Fruit fly (Drosophila melanogaster) whole organism, embryonic: ENCODE results near the gene RpL8.

Experiments used
- Asciz ChIP-seq: fragments of 200-800 bp; sonication (Bioruptor generic); optimal IDR thresholded peaks from 2 replicates; lab custom pipeline; 2017; ENCODE audit warnings: missing biosample characterization, mild to moderate bottlenecking, missing genetic modification characterization, missing genetic modification reagents
- B-H1 ChIP-seq: fragments of 200-800 bp; sonication (Bioruptor generic); IDR thresholded peaks from 3 replicates; pipeline ENCODE4 v1.3.6; 2022; ENCODE audit warnings: missing biosample characterization, missing genetic modification characterization
- Blimp-1 ChIP-seq: fragments of 200-800 bp; sonication (Bioruptor generic); optimal IDR thresholded peaks from 3 replicates; lab custom pipeline; 2018; ENCODE audit warnings: missing biosample characterization, missing genetic modification characterization, mild to moderate bottlenecking, moderate library complexity, missing genetic modification reagents
- CG10321 ChIP-seq: fragments of 200-800 bp; sonication (Bioruptor generic); IDR thresholded peaks from 2 replicates; pipeline ENCODE4 v1.3.6; 2022; ENCODE audit warnings: missing biosample characterization, missing genetic modification characterization
- CG10366 ChIP-seq: fragments of 200-800 bp; sonication (Bioruptor generic); IDR thresholded peaks from 2 replicates; pipeline ENCODE4 v1.3.6; 2022; ENCODE audit warnings: missing biosample characterization, missing genetic modification characterization
- CG10462 ChIP-seq: fragments of 200-800 bp; sonication (Bioruptor generic); optimal IDR thresholded peaks from 2 replicates; lab custom pipeline; 2016; ENCODE audit warnings: missing biosample characterization, missing genetic modification characterization
- CG10654 ChIP-seq: fragments of 200-800 bp; sonication (Bioruptor generic); optimal IDR thresholded peaks from 2 replicates; lab custom pipeline; 2016; ENCODE audit warnings: missing biosample characterization, missing genetic modification characterization
- CG11093 ChIP-seq: fragments of 200-800 bp; sonication (Bioruptor generic); IDR thresholded peaks from 3 replicates; pipeline ENCODE4 v1.3.6; 2022; ENCODE audit warnings: missing biosample characterization, missing genetic modification characterization
- CG11247 ChIP-seq: fragments of 200-800 bp; sonication (Bioruptor generic); IDR thresholded peaks from 2 replicates; pipeline ENCODE4 v1.3.6; 2022; ENCODE audit warnings: missing biosample characterization, missing genetic modification characterization
- CG11695 ChIP-seq: fragments of 200-800 bp; sonication (Bioruptor generic); IDR thresholded peaks from 3 replicates; pipeline ENCODE4 v1.3.6; 2022; ENCODE audit warnings: missing biosample characterization, missing genetic modification characterization
- CG11696 ChIP-seq: fragments of 200-800 bp; sonication (Bioruptor generic); IDR thresholded peaks from 2 replicates; pipeline ENCODE4 v1.3.6; 2022; ENCODE audit warnings: missing biosample characterization, missing genetic modification characterization
- CG12769 ChIP-seq: fragments of 200-800 bp; sonication (Bioruptor generic); optimal IDR thresholded peaks from 2 replicates; lab custom pipeline; 2019; ENCODE audit warnings: missing biosample characterization, mild to moderate bottlenecking, missing genetic modification characterization, moderate library complexity
- CG14014 ChIP-seq: fragments of 200-800 bp; sonication (Bioruptor generic); IDR thresholded peaks from 2 replicates; pipeline ENCODE4 v1.3.6; 2022; ENCODE audit warnings: missing biosample characterization, missing genetic modification characterization
- CG14710 ChIP-seq: fragments of 200-800 bp; sonication (Bioruptor generic); optimal IDR thresholded peaks from 3 replicates; lab custom pipeline; 2019; ENCODE audit warnings: missing biosample characterization, mild to moderate bottlenecking, missing genetic modification characterization, moderate library complexity
- CG16779 ChIP-seq: fragments of 200-800 bp; sonication (Bioruptor generic); IDR thresholded peaks from 2 replicates; pipeline ENCODE4 v1.3.6; 2022; ENCODE audit warnings: missing biosample characterization, missing genetic modification characterization
- CG1832 ChIP-seq: fragments of 200-800 bp; sonication (Bioruptor generic); optimal IDR thresholded peaks from 2 replicates; lab custom pipeline; 2017; ENCODE audit warnings: missing biosample characterization, mild to moderate bottlenecking, missing genetic modification characterization, inconsistent platforms
- CG18764 ChIP-seq: fragments of 200-800 bp; sonication (Bioruptor generic); optimal IDR thresholded peaks from 3 replicates; lab custom pipeline; 2016; ENCODE audit warnings: missing biosample characterization, missing genetic modification characterization
- CG2199 ChIP-seq: fragments of 200-800 bp; sonication (Bioruptor generic); IDR thresholded peaks from 3 replicates; pipeline ENCODE4 v1.3.6; 2022; ENCODE audit warnings: missing biosample characterization, missing genetic modification characterization
- CG32767 ChIP-seq: fragments of 200-800 bp; sonication (Bioruptor generic); IDR thresholded peaks from 2 replicates; pipeline ENCODE4 v1.3.6; 2022; ENCODE audit warnings: missing biosample characterization, missing genetic modification characterization
- CG34224 ChIP-seq: fragments of 200-800 bp; sonication (Bioruptor generic); IDR thresholded peaks from 3 replicates; pipeline ENCODE4 v1.3.6; 2022; ENCODE audit warnings: missing biosample characterization, missing genetic modification characterization; ENCODE audit not compliant: partially characterized antibody
- CG7786 ChIP-seq: fragments of 200-800 bp; sonication (Bioruptor generic); optimal IDR thresholded peaks from 2 replicates; lab custom pipeline; 2016; ENCODE audit warnings: missing biosample characterization, missing genetic modification characterization
- Dad ChIP-seq: fragments of 200-800 bp; sonication (Bioruptor generic); optimal IDR thresholded peaks from 3 replicates; lab custom pipeline; 2016; ENCODE audit warnings: missing biosample characterization, missing genetic modification characterization
- Drgx ChIP-seq: fragments of 200-800 bp; sonication (Bioruptor generic); IDR thresholded peaks from 2 replicates; pipeline ENCODE4 v1.3.6; 2022; ENCODE audit warnings: missing biosample characterization, missing genetic modification characterization
- Fer2 ChIP-seq: fragments of 200-800 bp; sonication (Bioruptor generic); optimal IDR thresholded peaks from 2 replicates; lab custom pipeline; 2018; ENCODE audit warnings: missing biosample characterization, mild to moderate bottlenecking, missing genetic modification characterization, moderate library complexity
- Neu2 ChIP-seq: fragments of 200-800 bp; sonication (Bioruptor generic); optimal IDR thresholded peaks from 3 replicates; lab custom pipeline; 2016; ENCODE audit warnings: missing biosample characterization, missing genetic modification characterization, borderline replicate concordance
- Optix ChIP-seq: fragments of 200-800 bp; sonication (Bioruptor generic); IDR thresholded peaks from 3 replicates; pipeline ENCODE4 v1.3.6; 2022; ENCODE audit warnings: missing biosample characterization, missing genetic modification characterization
- Xbp1 ChIP-seq: fragments of 200-800 bp; sonication (Bioruptor generic); optimal IDR thresholded peaks from 3 replicates; lab custom pipeline; 2016; ENCODE audit warnings: missing biosample characterization, mild to moderate bottlenecking, missing genetic modification characterization
- Xrp1 ChIP-seq: fragments of 200-800 bp; sonication (Bioruptor generic); IDR thresholded peaks from 2 replicates; pipeline ENCODE4 v1.3.6; 2022; ENCODE audit warnings: missing biosample characterization, missing genetic modification characterization
- abd-A ChIP-seq: fragments of 200-800 bp; sonication (Bioruptor generic); optimal IDR thresholded peaks from 3 replicates; lab custom pipeline; 2019; ENCODE audit warnings: missing biosample characterization, mild to moderate bottlenecking, missing genetic modification characterization, moderate library complexity
- ac ChIP-seq: fragments of 200-800 bp; sonication (Bioruptor generic); optimal IDR thresholded peaks from 3 replicates; lab custom pipeline; 2017; ENCODE audit warnings: missing biosample characterization, mild to moderate bottlenecking, missing genetic modification characterization
- ara ChIP-seq: fragments of 200-800 bp; sonication (Bioruptor generic); IDR thresholded peaks from 2 replicates; pipeline ENCODE4 v1.3.6; 2022; ENCODE audit warnings: missing biosample characterization, missing genetic modification characterization
- ato ChIP-seq: fragments of 200-800 bp; sonication (Bioruptor generic); IDR thresholded peaks from 2 replicates; pipeline ENCODE4 v1.3.6; 2022; ENCODE audit warnings: missing biosample characterization, missing genetic modification characterization; ENCODE audit not compliant: partially characterized antibody
- ci ChIP-seq: fragments of 200-800 bp; sonication (Bioruptor generic); IDR thresholded peaks from 3 replicates; pipeline ENCODE4 v1.3.6; 2022; ENCODE audit warnings: missing biosample characterization, missing genetic modification characterization
- danr ChIP-seq: fragments of 200-800 bp; sonication (Bioruptor generic); IDR thresholded peaks from 2 replicates; pipeline ENCODE4 v1.3.6; 2022; ENCODE audit warnings: missing biosample characterization, missing genetic modification characterization
- dysf ChIP-seq: fragments of 200-800 bp; sonication (Bioruptor generic); IDR thresholded peaks from 3 replicates; pipeline ENCODE4 v1.3.6; 2022; ENCODE audit warnings: missing biosample characterization, missing genetic modification characterization
- eve ChIP-seq, 2 experiments: fragments of >200 bp; optimal IDR thresholded peaks; 2 replicates each; lab custom pipeline; 2017; ENCODE audit warnings: missing biosample characterization in 2 of 2, missing genetic modification characterization in 2 of 2
- hbn ChIP-seq: fragments of 200-800 bp; sonication (Bioruptor generic); IDR thresholded peaks from 2 replicates; pipeline ENCODE4 v1.3.6; 2022; ENCODE audit warnings: missing biosample characterization, missing genetic modification characterization; ENCODE audit not compliant: partially characterized antibody
- inv ChIP-seq: fragments of 200-800 bp; sonication (Bioruptor generic); IDR thresholded peaks from 2 replicates; pipeline ENCODE4 v1.3.6; 2022; ENCODE audit warnings: missing biosample characterization, missing genetic modification characterization; ENCODE audit not compliant: partially characterized antibody
- lab ChIP-seq: fragments of 200-800 bp; sonication (Bioruptor generic); optimal IDR thresholded peaks from 3 replicates; lab custom pipeline; 2017; ENCODE audit warnings: missing biosample characterization, missing genetic modification characterization, mild to moderate bottlenecking, moderate library complexity, missing genetic modification reagents
- lilli ChIP-seq: fragments of 200-800 bp; sonication (Bioruptor generic); optimal IDR thresholded peaks from 3 replicates; lab custom pipeline; 2016; ENCODE audit warnings: missing biosample characterization, missing genetic modification characterization
- pan ChIP-seq, 4 experiments: fragments of >200 bp in 3 of 4; fragments of 200-800 bp in 1 of 4; sonication (Bioruptor generic) in 1 of 4; optimal IDR thresholded peaks in 3 of 4; IDR thresholded peaks in 1 of 4; 2 replicates each; pipeline versions ENCODE4 v1.3.6 to Lab custom; 2017 to 2022; ENCODE audit warnings: missing biosample characterization in 2 of 4, missing genetic modification characterization in 2 of 4, mixed read lengths in 1 of 4
- pita ChIP-seq: fragments of 200-800 bp; sonication (Bioruptor generic); optimal IDR thresholded peaks from 2 replicates; lab custom pipeline; 2017; ENCODE audit warnings: missing biosample characterization, mild to moderate bottlenecking, missing genetic modification characterization
- rib ChIP-seq: fragments of 200-800 bp; sonication (Bioruptor generic); IDR thresholded peaks from 2 replicates; pipeline ENCODE4 v1.3.6; 2022; ENCODE audit warnings: missing biosample characterization, missing genetic modification characterization
- row ChIP-seq: fragments of 200-800 bp; sonication (Bioruptor generic); IDR thresholded peaks from 3 replicates; pipeline ENCODE4 v1.3.6; 2022; ENCODE audit warnings: missing biosample characterization, missing genetic modification characterization
- sens ChIP-seq: fragments of 200-800 bp; sonication (Bioruptor generic); peaks from one replicate; lab custom pipeline; 2016; ENCODE audit warnings: missing biosample characterization, missing genetic modification characterization
- sisA ChIP-seq: fragments of 200-800 bp; sonication (Bioruptor generic); IDR thresholded peaks from 2 replicates; pipeline ENCODE4 v1.3.6; 2022; ENCODE audit warnings: missing biosample characterization, missing genetic modification characterization
- tna ChIP-seq: fragments of 200-800 bp; sonication (Bioruptor generic); IDR thresholded peaks from 2 replicates; pipeline ENCODE4 v1.3.6; 2022; ENCODE audit warnings: missing biosample characterization, missing genetic modification characterization; ENCODE audit not compliant: partially characterized antibody
- usp ChIP-seq: fragments of >200 bp; optimal IDR thresholded peaks from 2 replicates; lab custom pipeline; 2017; ENCODE audit warnings: missing biosample characterization, missing genetic modification characterization
- vfl ChIP-seq: fragments of 200-800 bp; sonication (Bioruptor generic); optimal IDR thresholded peaks from 2 replicates; lab custom pipeline; 2016; ENCODE audit warnings: missing biosample characterization, missing genetic modification characterization
- z ChIP-seq: fragments of 200-800 bp; sonication (Bioruptor generic); IDR thresholded peaks from 3 replicates; pipeline ENCODE4 v1.3.6; 2022; ENCODE audit warnings: missing biosample characterization, missing genetic modification characterization

Gene RpL8

DNA sequence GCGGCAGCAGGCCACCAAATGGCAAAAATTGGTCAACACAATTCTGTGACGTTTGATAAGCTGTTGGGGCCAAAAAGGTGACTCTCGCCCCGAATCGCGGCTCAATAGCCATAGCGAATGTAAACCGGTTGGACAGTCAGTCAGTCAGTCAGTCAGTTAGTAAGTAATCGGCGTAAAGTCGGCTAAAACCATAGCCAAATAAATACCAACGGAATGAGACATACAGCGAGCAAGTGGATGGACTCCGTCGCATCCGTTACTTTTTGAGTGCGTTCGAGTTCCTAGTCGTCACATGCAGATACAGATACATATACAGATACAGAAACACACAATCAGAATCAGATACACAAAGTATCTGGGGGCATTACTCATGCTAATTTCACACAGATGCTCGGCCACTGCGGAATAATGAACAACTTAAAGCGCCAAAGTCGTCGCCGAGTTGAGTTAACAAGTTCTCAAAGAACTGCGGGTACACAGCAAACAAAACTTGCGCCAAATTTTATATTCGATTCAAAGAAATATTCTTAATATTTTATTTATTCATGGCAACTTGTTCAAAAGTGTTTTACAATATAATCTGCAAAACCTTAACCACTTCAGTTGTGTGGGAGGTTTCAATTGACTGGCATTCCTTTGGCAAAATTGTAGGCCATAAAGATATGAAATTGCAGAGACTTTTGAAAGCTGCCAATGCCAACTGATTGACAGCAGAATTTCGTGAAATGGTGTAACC is 10.0 kb upstream of the RpL8 start:
- TF ChIP-seq lab (GFP tag; lab: Kevin White, UChicago) (peak; percentile 29), CG11093 (no peak), CG10321 (no peak), Neu2 (GFP tag; lab: Kevin White, UChicago) (no peak), CG12769 (peak; percentile 0), Optix (no peak), CG11695 (GFP tag; lab: Robert Waterston, UW) (no peak), z (GFP tag; lab: Robert Waterston, UW) (no peak), Dad (GFP tag; lab: Kevin White, UChicago) (no peak), pan (optimal IDR thresholded peaks at IDR 0.05; lab: Kevin White, UChicago) (no peak), pan (GFP tag; optimal IDR thresholded peaks at IDR 0.05 in 1 of 2, IDR thresholded peaks at IDR 0.05 in 1 of 2) (peak in 1 of 2 experiments; percentile 24), CG2199 (GFP tag; lab: Robert Waterston, UW) (no peak), lilli (GFP tag; lab: Kevin White, UChicago) (peak; percentile 15), ac (no peak), CG10462 (no peak), CG32767 (no peak), CG34224 (no peak), abd-A (no peak), hbn (no peak), rib (0 out of 2 replicates have a peak, but pooled peaks have one; percentile 14), Drgx (no peak), dysf (GFP tag; lab: Robert Waterston, UW) (no peak), sens (GFP tag; lab: Kevin White, UChicago) (peak; percentile 52), eve (GFP tag; optimal IDR thresholded peaks at IDR 0.05; lab: Kevin White, UChicago) (no peak), vfl (GFP tag; lab: Kevin White, UChicago) (no peak), Xrp1 (GFP tag; lab: Robert Waterston, UW) (0 out of 2 replicates have a peak, but pooled peaks have one; percentile 12), CG7786 (no peak), danr (GFP tag; lab: Robert Waterston, UW) (no peak), CG10654 (GFP tag; lab: Kevin White, UChicago) (no peak), Fer2 (tag; lab: Kevin White, UChicago) (no peak), B-H1 (GFP tag; lab: Robert Waterston, UW) (no peak), ci (GFP tag; lab: Robert Waterston, UW) (0 out of 3 replicates have a peak, but pooled peaks have one; percentile 23), sisA (GFP tag; lab: Robert Waterston, UW) (no peak), CG14710 (tag; lab: Kevin White, UChicago) (no peak), tna (no peak), ato (GFP tag; lab: Robert Waterston, UW) (no peak), pita (GFP tag; lab: Kevin White, UChicago) (no peak), CG11696 (GFP tag; lab: Robert Waterston, UW) (no peak), usp (GFP tag; lab: Kevin White, UChicago) (no peak), CG11247 (GFP tag; lab: Robert Waterston, UW) (no peak), CG18764 (GFP tag; lab: Kevin White, UChicago) (no peak), inv (no peak), CG14014 (GFP tag; lab: Robert Waterston, UW) (no peak), row (GFP tag; lab: Robert Waterston, UW) (no peak; the same call in 2 of the 3 replicates), CG16779 (GFP tag; lab: Robert Waterston, UW) (0 out of 2 replicates have a peak, but pooled peaks have one; percentile 27), CG10366 (GFP tag; lab: Robert Waterston, UW) (no peak), ara (no peak), CG1832 (GFP tag; lab: Kevin White, UChicago) (no peak), Asciz (GFP tag; lab: Kevin White, UChicago) (no peak), Blimp-1 (GFP tag; lab: Kevin White, UChicago) (no peak), Xbp1 (GFP tag; lab: Kevin White, UChicago) (no peak)
